Worm (Caenorhabditis elegans) whole organism, late embryonic: Measurements from ENCODE around the gene gur-4.

Experiments
- C08G9.2 ChIP-seq: sonication (generic microtip); optimal IDR thresholded peaks from 2 replicates; lab custom pipeline; 2016; ENCODE audit warnings: mild to moderate bottlenecking, missing genetic modification characterization, moderate library complexity, missing compliant biosample characterization
- F13H6.1 ChIP-seq: sonication (generic microtip); optimal IDR thresholded peaks from 2 replicates; lab custom pipeline; 2016; ENCODE audit warnings: missing genetic modification characterization, missing compliant biosample characterization
- K02D7.2 ChIP-seq: sonication (generic microtip); optimal IDR thresholded peaks from 2 replicates; lab custom pipeline; 2017; ENCODE audit warnings: mild to moderate bottlenecking, missing genetic modification characterization, missing compliant biosample characterization
- K09A11.1 ChIP-seq: sonication (generic microtip); optimal IDR thresholded peaks from 2 replicates; lab custom pipeline; 2017; ENCODE audit warnings: antibody characterized with exemption, mild to moderate bottlenecking, missing genetic modification characterization, missing compliant biosample characterization; ENCODE audit not compliant: insufficient read depth
- T23F11.4 ChIP-seq: fragments of 200-800 bp; sonication (Bioruptor generic); optimal IDR thresholded peaks from 2 replicates; lab custom pipeline; 2018; ENCODE audit warnings: mild to moderate bottlenecking, missing genetic modification characterization, missing compliant biosample characterization
- ama-1 ChIP-seq: fragments of 150-350 bp; optimal IDR thresholded peaks from 2 replicates; lab custom pipeline; 2014
- ceh-14 ChIP-seq: sonication (generic microtip); optimal IDR thresholded peaks from 2 replicates; lab custom pipeline; 2016; ENCODE audit warnings: missing genotype, missing genetic modification characterization, missing compliant biosample characterization
- ceh-18 ChIP-seq: sonication (generic microtip); optimal IDR thresholded peaks from 2 replicates; lab custom pipeline; 2016; ENCODE audit warnings: missing genetic modification characterization, missing compliant biosample characterization
- ceh-19 ChIP-seq: fragments of 200-800 bp; sonication (Bioruptor generic); optimal IDR thresholded peaks from 2 replicates; lab custom pipeline; 2018; ENCODE audit warnings: mild to moderate bottlenecking, missing genetic modification characterization, missing compliant biosample characterization
- ceh-2 ChIP-seq: sonication (generic microtip); optimal IDR thresholded peaks from 2 replicates; lab custom pipeline; 2016; ENCODE audit warnings: missing genotype, missing genetic modification characterization, missing compliant biosample characterization
- ceh-24 ChIP-seq: sonication (generic microtip); optimal IDR thresholded peaks from 2 replicates; lab custom pipeline; 2016; ENCODE audit warnings: mild to moderate bottlenecking, missing genetic modification characterization, missing compliant biosample characterization
- ceh-30 ChIP-seq: fragments of 150-350 bp; optimal IDR thresholded peaks from 2 replicates; lab custom pipeline; 2014; ENCODE audit warnings: missing biosample characterization, missing genetic modification characterization
- ceh-31 ChIP-seq: sonication (generic microtip); optimal IDR thresholded peaks from 2 replicates; lab custom pipeline; 2016; ENCODE audit warnings: missing genetic modification characterization, missing compliant biosample characterization
- ceh-34 ChIP-seq: sonication (generic microtip); optimal IDR thresholded peaks from 2 replicates; lab custom pipeline; 2016; ENCODE audit warnings: mild to moderate bottlenecking, missing genetic modification characterization, missing compliant biosample characterization
- ceh-45 ChIP-seq: fragments of 200-800 bp; sonication (Bioruptor generic); IDR thresholded peaks from 2 replicates; pipeline ENCODE4 v1.3.6; 2022; ENCODE audit warnings: missing genetic modification reagents, missing genetic modification characterization, missing compliant biosample characterization
- ceh-48 ChIP-seq: sonication (generic microtip); optimal IDR thresholded peaks from 2 replicates; lab custom pipeline; 2016; ENCODE audit warnings: missing genetic modification characterization, inconsistent platforms, missing compliant biosample characterization
- dve-1 ChIP-seq: sonication (generic microtip); optimal IDR thresholded peaks from 2 replicates; lab custom pipeline; 2017; ENCODE audit warnings: antibody characterized with exemption, mild to moderate bottlenecking, missing genetic modification characterization, missing compliant biosample characterization
- elt-2 ChIP-seq: sonication (generic microtip); optimal IDR thresholded peaks from 2 replicates; lab custom pipeline; 2016; ENCODE audit warnings: missing genetic modification reagents, missing genetic modification characterization, missing compliant biosample characterization
- elt-4 ChIP-seq: sonication (generic microtip); optimal IDR thresholded peaks from 2 replicates; lab custom pipeline; 2016; ENCODE audit warnings: missing genetic modification characterization, missing compliant biosample characterization
- ets-4 ChIP-seq: sonication (generic microtip); optimal IDR thresholded peaks from 2 replicates; lab custom pipeline; 2016; ENCODE audit warnings: missing genetic modification characterization, missing compliant biosample characterization
- eyg-1 ChIP-seq: sonication (generic microtip); optimal IDR thresholded peaks from 2 replicates; lab custom pipeline; 2016; ENCODE audit warnings: missing genotype, missing genetic modification characterization, missing compliant biosample characterization
- fax-1 ChIP-seq: sonication (generic microtip); optimal IDR thresholded peaks from 2 replicates; lab custom pipeline; 2016; ENCODE audit warnings: missing genotype, missing genetic modification characterization, missing compliant biosample characterization
- fkh-6 ChIP-seq: sonication (generic microtip); optimal IDR thresholded peaks from 2 replicates; lab custom pipeline; 2016; ENCODE audit warnings: missing genetic modification characterization, missing compliant biosample characterization
- gmeb-2 ChIP-seq: sonication (generic microtip); optimal IDR thresholded peaks from 2 replicates; lab custom pipeline; 2016; ENCODE audit warnings: missing genetic modification characterization, inconsistent platforms, missing compliant biosample characterization
- hlh-13 ChIP-seq: fragments of 200-800 bp; sonication (Bioruptor generic); optimal IDR thresholded peaks from 2 replicates; lab custom pipeline; 2018; ENCODE audit warnings: mild to moderate bottlenecking, missing genetic modification characterization, missing compliant biosample characterization
- hlh-30 ChIP-seq: sonication (generic microtip); optimal IDR thresholded peaks from 2 replicates; lab custom pipeline; 2017; ENCODE audit warnings: antibody characterized with exemption, missing genetic modification characterization, missing compliant biosample characterization; ENCODE audit not compliant: insufficient read depth
- hlh-6 ChIP-seq: sonication (generic microtip); optimal IDR thresholded peaks from 2 replicates; lab custom pipeline; 2016; ENCODE audit warnings: missing genotype, missing genetic modification characterization, missing compliant biosample characterization
- hlh-8 ChIP-seq: sonication (generic microtip); optimal IDR thresholded peaks from 2 replicates; lab custom pipeline; 2016; ENCODE audit warnings: missing genotype, missing genetic modification characterization, missing compliant biosample characterization
- lin-11 ChIP-seq: fragments of 200-800 bp; sonication (Bioruptor generic); optimal IDR thresholded peaks from 2 replicates; lab custom pipeline; 2018; ENCODE audit warnings: mild to moderate bottlenecking, missing genetic modification characterization, missing compliant biosample characterization
- madf-2 ChIP-seq: sonication (generic microtip); optimal IDR thresholded peaks from 2 replicates; lab custom pipeline; 2017; ENCODE audit warnings: missing genetic modification characterization, missing compliant biosample characterization
- mec-3 ChIP-seq: sonication (generic microtip); optimal IDR thresholded peaks from 2 replicates; lab custom pipeline; 2016; ENCODE audit warnings: borderline replicate concordance, missing genetic modification characterization, missing compliant biosample characterization
- nfya-1 ChIP-seq: sonication (generic microtip); optimal IDR thresholded peaks from 2 replicates; lab custom pipeline; 2017; ENCODE audit warnings: missing genetic modification characterization, mild to moderate bottlenecking, missing compliant biosample characterization, antibody characterized with exemption, moderate library complexity
- pag-3 ChIP-seq: sonication (generic microtip); optimal IDR thresholded peaks from 2 replicates; lab custom pipeline; 2016; ENCODE audit warnings: missing compliant biosample characterization, missing genetic modification characterization, borderline replicate concordance
- pax-1 ChIP-seq: fragments of 150-350 bp; optimal IDR thresholded peaks from 2 replicates; lab custom pipeline; 2014; ENCODE audit warnings: missing biosample characterization, missing genetic modification characterization
- pha-2 ChIP-seq: sonication (generic microtip); optimal IDR thresholded peaks from 2 replicates; lab custom pipeline; 2017; ENCODE audit warnings: mild to moderate bottlenecking, missing genetic modification characterization, missing compliant biosample characterization
- pqm-1 ChIP-seq: sonication (generic microtip); optimal IDR thresholded peaks from 2 replicates; lab custom pipeline; 2016; ENCODE audit warnings: missing genetic modification characterization, missing compliant biosample characterization
- ref-2 ChIP-seq: sonication (generic microtip); optimal IDR thresholded peaks from 2 replicates; lab custom pipeline; 2016; ENCODE audit warnings: missing genetic modification characterization, missing compliant biosample characterization
- rnt-1 ChIP-seq: sonication (generic microtip); optimal IDR thresholded peaks from 2 replicates; lab custom pipeline; 2016; ENCODE audit warnings: missing genetic modification characterization, missing compliant biosample characterization
- sdc-2 ChIP-seq: sonication (generic microtip); optimal IDR thresholded peaks from 2 replicates; lab custom pipeline; 2016; ENCODE audit warnings: missing genotype, missing genetic modification characterization, missing compliant biosample characterization
- sox-4 ChIP-seq: sonication (generic microtip); optimal IDR thresholded peaks from 2 replicates; lab custom pipeline; 2017; ENCODE audit warnings: mild to moderate bottlenecking, missing genetic modification characterization, inconsistent platforms, missing compliant biosample characterization
- syd-9 ChIP-seq: sonication (generic microtip); optimal IDR thresholded peaks from 2 replicates; lab custom pipeline; 2016; ENCODE audit warnings: mild to moderate bottlenecking, missing genetic modification characterization, moderate library complexity, missing compliant biosample characterization
- tbx-2 ChIP-seq: sonication (generic microtip); optimal IDR thresholded peaks from 2 replicates; lab custom pipeline; 2016; ENCODE audit warnings: missing genetic modification characterization, missing compliant biosample characterization
- ttx-3 ChIP-seq: sonication (generic microtip); optimal IDR thresholded peaks from 2 replicates; lab custom pipeline; 2016; ENCODE audit warnings: missing genetic modification reagents, missing genetic modification characterization, missing compliant biosample characterization
- unc-42 ChIP-seq: sonication (generic microtip); optimal IDR thresholded peaks from 2 replicates; lab custom pipeline; 2016; ENCODE audit warnings: missing genotype, missing genetic modification characterization, missing compliant biosample characterization
- unc-55 ChIP-seq: sonication (generic microtip); optimal IDR thresholded peaks from 2 replicates; lab custom pipeline; 2017; ENCODE audit warnings: missing biosample characterization, missing genetic modification reagents, missing genetic modification characterization
- unc-86 ChIP-seq: sonication (generic microtip); optimal IDR thresholded peaks from 2 replicates; lab custom pipeline; 2016; ENCODE audit warnings: missing genetic modification characterization, missing compliant biosample characterization
- zip-5 ChIP-seq: sonication (generic microtip); optimal IDR thresholded peaks from 2 replicates; lab custom pipeline; 2016; ENCODE audit warnings: missing genetic modification characterization, missing compliant biosample characterization

Gene gur-4

DNA sequence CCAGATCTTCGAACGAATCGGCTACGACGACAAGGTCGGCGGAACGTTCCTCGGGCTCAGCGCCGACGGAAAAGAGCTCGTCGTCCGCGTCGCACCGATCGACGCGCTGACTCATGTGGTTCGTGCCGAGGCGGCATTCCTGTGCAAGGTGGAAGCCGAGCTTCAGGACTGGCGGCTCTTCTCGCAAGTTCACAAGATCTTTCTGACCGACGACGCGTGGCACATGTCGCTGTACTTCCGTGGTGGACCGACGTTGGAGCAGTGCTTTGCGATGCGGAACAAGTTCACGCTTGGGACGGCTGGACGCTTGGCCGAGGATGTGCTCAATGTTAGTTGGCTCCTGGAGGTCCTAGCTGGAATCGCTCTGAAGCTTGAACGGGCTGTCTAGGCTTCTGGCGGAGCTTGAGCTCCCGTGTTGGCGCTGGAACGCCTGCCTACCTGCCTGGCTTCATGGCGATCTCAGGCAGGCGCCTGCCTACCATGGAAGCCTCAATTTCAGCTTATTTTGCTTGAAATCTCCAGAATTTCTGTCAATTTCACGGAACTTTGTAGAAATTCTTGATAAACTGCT is 34.4 kb downstream of the gur-4 start:
- no peak for TF ChIP-seq hlh-8 (tag; lab: Kevin White, UChicago)
- TF ChIP-seq madf-2, result no peak
- TF ChIP-seq elt-2 (tag; lab: Kevin White, UChicago), result no peak
- TF ChIP-seq K09A11.1, result no peak
- no peak for TF ChIP-seq ets-4
- no peak for TF ChIP-seq ceh-31 (tag; lab: Kevin White, UChicago)
- TF ChIP-seq ref-2, result no peak
- TF ChIP-seq eyg-1 (tag; lab: Kevin White, UChicago), result no peak
- TF ChIP-seq K02D7.2, result no peak
- TF ChIP-seq ceh-34 (tag; lab: Kevin White, UChicago), result no peak

DNA sequence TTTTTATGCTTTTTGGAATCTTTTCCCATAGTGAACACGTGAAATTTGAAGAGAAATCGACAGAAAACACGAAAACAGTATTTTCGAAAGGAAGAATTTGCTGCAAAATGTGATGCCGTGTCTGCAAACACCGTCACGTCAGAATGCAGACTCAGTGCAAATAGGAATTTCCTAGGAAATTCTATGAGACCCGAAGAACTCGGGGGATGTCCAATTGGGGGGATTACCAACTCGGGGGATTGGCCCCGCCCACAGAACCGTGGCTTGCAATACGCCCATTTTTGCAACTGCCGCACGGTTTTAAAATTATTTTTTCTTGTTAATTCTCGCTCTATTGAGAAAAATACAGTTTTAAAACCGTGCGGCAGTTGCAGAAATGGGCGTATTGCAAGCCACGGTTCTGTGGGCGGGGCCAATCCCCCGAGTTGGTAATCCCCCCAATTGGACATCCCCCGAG is 37.6 kb downstream of the gur-4 start, which contains the start of gene cacn-1:
TSS of gene cacn-1 (minus strand) at position 51 of the 457 bp plus-strand sequence.
- TF ChIP-seq ceh-31 (tag; lab: Kevin White, UChicago), result peak; percentile 72
- peak; percentile 52 for TF ChIP-seq ceh-2 (tag; lab: Kevin White, UChicago)
- peak; percentile 41 for TF ChIP-seq C08G9.2
- TF ChIP-seq nfya-1 (tag; lab: Kevin White, UChicago), result peak; percentile 29
- TF ChIP-seq tbx-2 (tag; lab: Kevin White, UChicago), result peak; percentile 53
- peak; percentile 4 for TF ChIP-seq ceh-14

DNA sequence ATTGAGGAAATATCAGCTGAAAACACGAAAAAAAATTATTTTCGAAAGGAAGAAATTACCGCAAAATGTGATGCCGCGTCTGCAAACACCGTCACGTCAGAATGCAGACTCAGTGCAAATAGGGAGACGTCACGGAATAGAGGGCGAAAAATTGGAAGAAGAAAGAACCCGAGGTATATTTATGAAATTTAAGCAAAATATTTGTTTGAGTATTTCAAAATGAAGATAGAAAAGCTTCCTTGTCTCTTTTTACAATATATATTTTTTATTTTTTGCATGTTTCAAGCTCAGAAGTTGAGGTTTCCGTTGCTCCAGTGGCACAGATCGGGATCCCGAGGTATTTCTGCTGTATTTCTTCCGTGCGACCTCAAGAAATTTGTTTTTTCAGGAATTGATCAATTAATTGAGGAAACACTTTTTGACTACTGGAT is 39.3 kb downstream of the gur-4 start, which contains the start of gene W03H9.2:
TSS of gene W03H9.2 (minus strand) at position 32 of the 431 bp plus-strand sequence.
- peak; percentile 96 for TF ChIP-seq ceh-2 (tag; lab: Kevin White, UChicago)
- TF ChIP-seq hlh-6 (tag; lab: Kevin White, UChicago), result peak; percentile 38
- peak; percentile 29 for TF ChIP-seq pag-3 (tag; lab: Kevin White, UChicago)
- no peak for TF ChIP-seq hlh-30 (tag; lab: Kevin White, UChicago)
- peak; percentile 80 for TF ChIP-seq pha-2
- TF ChIP-seq hlh-8 (tag; lab: Kevin White, UChicago), result peak; percentile 96
- no peak for TF ChIP-seq hlh-13 (GFP tag; lab: Kevin White, UChicago)
- peak; percentile 50 for TF ChIP-seq mec-3 (tag; lab: Kevin White, UChicago)
- TF ChIP-seq rnt-1 (tag; lab: Kevin White, UChicago), result peak; percentile 86
- TF ChIP-seq unc-55 (GFP tag; lab: Kevin White, UChicago), result no peak
- TF ChIP-seq ama-1 (lab: Kevin White, UChicago), result no peak
- no peak for TF ChIP-seq ceh-30 (tag; lab: Kevin White, UChicago)
- peak; percentile 69 for TF ChIP-seq syd-9
- no peak for TF ChIP-seq dve-1
- peak; percentile 91 for TF ChIP-seq ets-4
- TF ChIP-seq ttx-3 (tag; lab: Kevin White, UChicago), result peak; percentile 83
- TF ChIP-seq elt-4 (tag; lab: Kevin White, UChicago), result peak; percentile 5
- TF ChIP-seq pqm-1 (tag; lab: Kevin White, UChicago), result peak; percentile 78
- peak; percentile 46 for TF ChIP-seq lin-11 (tag; lab: Kevin White, UChicago)
- TF ChIP-seq pax-1 (tag; lab: Kevin White, UChicago), result no peak
- TF ChIP-seq sox-4 (tag; lab: Kevin White, UChicago), result peak; percentile 14
- TF ChIP-seq gmeb-2 (tag; lab: Kevin White, UChicago), result no peak
- TF ChIP-seq unc-86 (tag; lab: Kevin White, UChicago), result peak; percentile 76
- TF ChIP-seq ceh-24 (tag; lab: Kevin White, UChicago), result peak; percentile 33
- peak; percentile 75 for TF ChIP-seq fkh-6 (tag; lab: Kevin White, UChicago)
- TF ChIP-seq ceh-31 (tag; lab: Kevin White, UChicago), result peak; percentile 98
- peak; percentile 98 for TF ChIP-seq zip-5 (tag; lab: Kevin White, UChicago)
- TF ChIP-seq ceh-19, result peak; percentile 51
- TF ChIP-seq sdc-2 (tag; lab: Kevin White, UChicago), result peak; percentile 42
- peak; percentile 33 for TF ChIP-seq T23F11.4 (GFP tag; lab: Kevin White, UChicago)
- TF ChIP-seq ceh-48, result no peak
- TF ChIP-seq tbx-2 (tag; lab: Kevin White, UChicago), result peak; percentile 97
- TF ChIP-seq K09A11.1, result no peak
- TF ChIP-seq fax-1 (tag; lab: Kevin White, UChicago), result peak; percentile 96
- peak; percentile 45 for TF ChIP-seq unc-42 (tag; lab: Kevin White, UChicago)
- no peak for TF ChIP-seq ceh-45 (GFP tag; lab: Robert Waterston, UW)
- peak; percentile 82 for TF ChIP-seq F13H6.1
- TF ChIP-seq madf-2, result peak; percentile 65
- TF ChIP-seq ceh-18 (tag; lab: Kevin White, UChicago), result peak; percentile 25
- TF ChIP-seq K02D7.2, result peak; percentile 55
